Worm (Caenorhabditis elegans) whole organism, L1 larva: ENCODE results near the gene ugt-24.

Experiments used
- C04F5.9 ChIP-seq: sonication (generic microtip); optimal IDR thresholded peaks from 2 replicates; lab custom pipeline; 2016; ENCODE audit warnings: missing genetic modification characterization, missing compliant biosample characterization
- C16A3.4 ChIP-seq: fragments of 150-350 bp; optimal IDR thresholded peaks from 2 replicates; lab custom pipeline; 2014; ENCODE audit warnings: missing biosample characterization, missing genetic modification characterization
- F16B12.6 ChIP-seq: fragments of 150-350 bp; optimal IDR thresholded peaks from 2 replicates; lab custom pipeline; 2014; ENCODE audit warnings: missing biosample characterization, missing genetic modification characterization
- Y116A8C.19 ChIP-seq: sonication (generic microtip); optimal IDR thresholded peaks from 2 replicates; lab custom pipeline; 2016; ENCODE audit warnings: missing compliant biosample characterization, missing genetic modification characterization, borderline replicate concordance
- egl-13 ChIP-seq: sonication (generic microtip); optimal IDR thresholded peaks from 2 replicates; lab custom pipeline; 2016; ENCODE audit warnings: missing genotype, missing genetic modification reagents, missing genetic modification characterization, missing compliant biosample characterization
- egl-27 ChIP-seq, 2 experiments: fragments of 150-350 bp in 1 of 2; sonication (generic microtip); optimal IDR thresholded peaks; 3 replicates each; lab custom pipeline; 2017 to 2018; ENCODE audit warnings: missing biosample characterization in 2 of 2, missing genetic modification characterization in 2 of 2, missing genetic modification reagents in 2 of 2
- elt-2 ChIP-seq: sonication (generic microtip); optimal IDR thresholded peaks from 2 replicates; lab custom pipeline; 2016; ENCODE audit warnings: missing genetic modification characterization, mild to moderate bottlenecking, inconsistent platforms, missing compliant biosample characterization, missing genetic modification reagents
- fkh-10 ChIP-seq: sonication (generic microtip); optimal IDR thresholded peaks from 2 replicates; lab custom pipeline; 2017; ENCODE audit warnings: missing biosample characterization, missing genetic modification reagents, missing genetic modification characterization
- grh-1 ChIP-seq: fragments of 200-800 bp; sonication (Bioruptor generic); IDR thresholded peaks from 2 replicates; pipeline ENCODE4 v1.3.6; 2022; ENCODE audit warnings: missing genetic modification reagents, missing genetic modification characterization, missing compliant biosample characterization
- hlh-17 ChIP-seq: fragments of 200-800 bp; sonication (Bioruptor generic); optimal IDR thresholded peaks from 2 replicates; lab custom pipeline; 2018; ENCODE audit warnings: missing genetic modification characterization, mild to moderate bottlenecking, missing compliant biosample characterization, moderate library complexity, borderline replicate concordance
- hlh-4 ChIP-seq: sonication (generic microtip); optimal IDR thresholded peaks from 2 replicates; lab custom pipeline; 2016; ENCODE audit warnings: mild to moderate bottlenecking, missing genetic modification characterization, missing compliant biosample characterization
- irx-1 ChIP-seq: sonication (generic microtip); optimal IDR thresholded peaks from 2 replicates; lab custom pipeline; 2016; ENCODE audit warnings: missing genetic modification characterization, missing compliant biosample characterization
- jun-1 ChIP-seq: fragments of 150-350 bp; optimal IDR thresholded peaks from 2 replicates; lab custom pipeline; 2014; ENCODE audit warnings: missing biosample characterization, missing genetic modification reagents, missing genetic modification characterization
- lin-14 ChIP-seq: fragments of 200-800 bp; sonication (Bioruptor generic); optimal IDR thresholded peaks from 2 replicates; lab custom pipeline; 2018; ENCODE audit warnings: mild to moderate bottlenecking, missing genetic modification characterization, moderate library complexity, missing compliant biosample characterization
- lin-35 ChIP-seq, 2 experiments: fragments of 150-350 bp; optimal IDR thresholded peaks; 2 replicates each; lab custom pipeline; 2014; ENCODE audit warnings: missing biosample characterization in 2 of 2, missing genetic modification characterization in 2 of 2, missing genetic modification reagents in 2 of 2
- mep-1 ChIP-seq: fragments of 150-350 bp; optimal IDR thresholded peaks from 2 replicates; lab custom pipeline; 2014; ENCODE audit warnings: missing biosample characterization, missing genetic modification characterization
- nhr-12 ChIP-seq: sonication (generic microtip); optimal IDR thresholded peaks from 2 replicates; lab custom pipeline; 2017; ENCODE audit warnings: missing biosample characterization, missing genetic modification characterization
- nhr-237 ChIP-seq: fragments of 150-350 bp; optimal IDR thresholded peaks from 2 replicates; lab custom pipeline; 2014; ENCODE audit warnings: missing biosample characterization, missing genetic modification characterization
- nhr-76 ChIP-seq: sonication (generic microtip); optimal IDR thresholded peaks from 2 replicates; lab custom pipeline; 2017; ENCODE audit warnings: missing biosample characterization, missing genetic modification characterization
- nhr-77 ChIP-seq: fragments of 150-350 bp; optimal IDR thresholded peaks from 2 replicates; lab custom pipeline; 2014; ENCODE audit warnings: missing biosample characterization, missing genetic modification characterization
- nhr-85 ChIP-seq: sonication (generic microtip); peaks from one replicate; lab custom pipeline; 2016; ENCODE audit warnings: missing genetic modification characterization, inconsistent platforms, missing compliant biosample characterization
- pag-3 ChIP-seq: sonication (generic microtip); optimal IDR thresholded peaks from 2 replicates; lab custom pipeline; 2017; ENCODE audit warnings: missing genetic modification characterization, mild to moderate bottlenecking, missing compliant biosample characterization, antibody characterized with exemption, borderline replicate concordance; ENCODE audit not compliant: insufficient read depth
- pqm-1 ChIP-seq: sonication (generic microtip); optimal IDR thresholded peaks from 3 replicates; lab custom pipeline; 2017; ENCODE audit warnings: missing biosample characterization, missing genetic modification characterization
- rnt-1 ChIP-seq: sonication (generic microtip); optimal IDR thresholded peaks from 2 replicates; lab custom pipeline; 2016; ENCODE audit warnings: mild to moderate bottlenecking, missing genetic modification characterization, moderate library complexity, missing compliant biosample characterization
- skn-1 ChIP-seq: fragments of 150-350 bp; optimal IDR thresholded peaks from 2 replicates; lab custom pipeline; 2014; ENCODE audit warnings: missing biosample characterization, missing genetic modification characterization
- snu-23 ChIP-seq: sonication (generic microtip); optimal IDR thresholded peaks from 2 replicates; lab custom pipeline; 2016; ENCODE audit warnings: missing genetic modification characterization, missing compliant biosample characterization
- sox-4 ChIP-seq: sonication (generic microtip); optimal IDR thresholded peaks from 2 replicates; lab custom pipeline; 2016; ENCODE audit warnings: missing genetic modification characterization, missing compliant biosample characterization
- sptf-1 ChIP-seq: fragments of 150-350 bp; optimal IDR thresholded peaks from 2 replicates; lab custom pipeline; 2014; ENCODE audit warnings: missing biosample characterization, missing genetic modification characterization
- unc-62 ChIP-seq: fragments of 150-350 bp; optimal IDR thresholded peaks from 2 replicates; lab custom pipeline; 2014; ENCODE audit warnings: missing biosample characterization, missing genetic modification reagents, missing genetic modification characterization
- unc-86 ChIP-seq: sonication (generic microtip); optimal IDR thresholded peaks from 2 replicates; lab custom pipeline; 2016; ENCODE audit warnings: missing genetic modification characterization, missing compliant biosample characterization
- unc-98 ChIP-seq: fragments of 200-800 bp; sonication (Bioruptor generic); IDR thresholded peaks from 2 replicates; pipeline ENCODE4 v1.3.6; 2022; ENCODE audit warnings: missing genetic modification characterization, missing compliant biosample characterization
- zag-1 ChIP-seq: fragments of 150-350 bp; optimal IDR thresholded peaks from 2 replicates; lab custom pipeline; 2014; ENCODE audit warnings: missing biosample characterization, missing genetic modification characterization
- zip-4 ChIP-seq: fragments of 200-800 bp; sonication (Bioruptor generic); optimal IDR thresholded peaks from 2 replicates; lab custom pipeline; 2018; ENCODE audit warnings: mild to moderate bottlenecking, missing genetic modification characterization, moderate library complexity, missing compliant biosample characterization

Gene ugt-24

DNA sequence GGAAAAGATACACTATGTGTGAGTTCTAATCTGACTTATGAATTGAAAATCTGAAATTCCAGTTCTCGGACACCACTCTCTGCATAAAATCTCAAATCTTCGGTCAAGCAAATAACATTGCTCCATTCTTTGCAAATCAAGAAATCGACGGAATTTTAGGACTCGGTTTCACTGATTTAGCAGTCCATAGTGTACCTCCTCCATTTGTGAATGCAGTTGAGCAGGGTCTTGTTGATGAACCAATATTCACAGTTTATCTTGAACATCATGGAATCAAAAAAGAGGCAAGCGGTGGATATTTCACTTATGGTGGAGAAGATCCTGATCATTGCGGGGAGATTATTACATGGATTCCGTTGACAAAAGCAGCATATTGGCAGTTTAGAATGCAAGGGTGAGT, 23.4 kb downstream of the ugt-24 start:
- TF ChIP-seq unc-62 (GFP tag; lab: Kevin White, UChicago) (no peak), pag-3 (no peak), nhr-85 (tag; lab: Kevin White, UChicago) (no peak), zip-4 (GFP tag; lab: Kevin White, UChicago) (no peak), egl-13 (tag; lab: Kevin White, UChicago) (no peak)

DNA sequence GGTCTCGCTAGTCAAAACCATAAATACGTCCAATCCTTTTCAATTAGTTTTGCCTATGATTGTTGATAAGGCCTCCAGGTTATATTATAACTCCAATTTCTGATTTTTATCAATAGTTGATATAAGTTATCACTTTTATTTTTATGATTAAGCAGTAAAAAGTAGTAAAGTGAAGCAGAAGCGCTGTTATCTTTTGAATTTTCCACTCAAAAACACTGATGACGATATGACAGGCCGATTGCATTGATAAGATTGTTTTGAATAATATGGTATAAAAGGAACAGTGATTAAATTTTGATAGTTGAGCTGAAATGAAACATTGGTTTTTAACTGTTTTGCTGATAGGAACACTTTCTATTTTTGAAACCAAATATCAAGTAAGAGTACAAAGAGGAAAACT, 24.9 kb downstream of the ugt-24 start, which contains the start of gene asp-9:
TSS of gene asp-9 (plus strand) at position 312 of the 400 bp plus-strand sequence.
- TF ChIP-seq skn-1 (tag; lab: Kevin White, UChicago) = no peak
- peak; percentile 40 for TF ChIP-seq elt-2 (tag; lab: Kevin White, UChicago)

DNA sequence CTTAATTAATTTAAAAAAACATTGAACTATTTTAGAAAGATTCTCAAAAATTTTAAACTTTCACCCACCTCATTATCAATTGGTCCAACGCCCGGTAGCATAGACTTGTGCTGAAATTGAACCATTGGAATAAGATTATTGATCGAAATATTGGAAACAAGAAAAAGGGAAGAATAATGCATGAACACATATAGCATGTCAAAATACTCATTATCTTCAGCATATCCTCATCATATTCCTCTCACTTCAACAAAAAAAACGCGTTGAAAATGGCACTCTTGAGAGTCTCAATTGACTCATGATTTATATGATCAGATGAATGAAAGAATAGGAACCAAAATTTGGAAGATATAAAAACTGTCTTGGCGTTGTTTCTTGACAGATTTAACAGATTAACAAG, 26.8 kb downstream of the ugt-24 start, which contains the start of gene unc-77:
TSS of gene unc-77 (minus strand) at position 101 of the 400 bp plus-strand sequence.
- no peak for TF ChIP-seq nhr-76 (tag; lab: Kevin White, UChicago)
- no peak for TF ChIP-seq Y116A8C.19 (tag; lab: Kevin White, UChicago)
- TF ChIP-seq skn-1 (tag; lab: Kevin White, UChicago) = no peak
- no peak for TF ChIP-seq unc-86 (tag; lab: Kevin White, UChicago)
- TF ChIP-seq pqm-1 (tag; lab: Kevin White, UChicago) = no peak
- TF ChIP-seq rnt-1 (tag; lab: Kevin White, UChicago) = no peak

DNA sequence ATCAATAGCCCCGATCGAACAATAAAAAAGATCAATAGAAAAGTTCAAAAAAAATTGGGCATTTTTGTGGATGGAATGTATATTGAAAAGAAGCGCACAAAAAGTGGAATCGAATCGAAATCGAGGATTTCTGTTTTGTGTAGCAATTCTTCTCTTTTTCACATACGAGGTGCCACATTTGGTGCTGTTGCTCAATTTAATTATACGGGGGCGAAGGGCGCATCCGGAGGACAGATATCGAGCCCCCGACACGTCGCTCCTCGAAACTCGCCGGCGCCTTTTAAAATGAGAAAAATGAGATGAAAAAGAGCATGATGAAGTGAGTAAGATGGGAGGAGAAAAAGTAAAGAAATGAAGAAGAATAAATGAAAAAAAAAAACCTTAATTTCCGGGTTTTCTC, 33.1 kb downstream of the ugt-24 start:
- TF ChIP-seq hlh-17 (GFP tag; lab: Kevin White, UChicago) = no peak
- no peak for TF ChIP-seq nhr-12 (tag; lab: Kevin White, UChicago)
- TF ChIP-seq nhr-237 (tag; lab: Kevin White, UChicago) = no peak
- TF ChIP-seq fkh-10 (GFP tag; lab: Kevin White, UChicago) = peak; percentile 25
- peak; percentile 58 for TF ChIP-seq lin-14 (GFP tag; lab: Kevin White, UChicago)
- no peak for TF ChIP-seq snu-23 (GFP tag; lab: Kevin White, UChicago)
- TF ChIP-seq Y116A8C.19 (tag; lab: Kevin White, UChicago) = no peak
- peak; percentile 32 for TF ChIP-seq nhr-85 (tag; lab: Kevin White, UChicago)

DNA sequence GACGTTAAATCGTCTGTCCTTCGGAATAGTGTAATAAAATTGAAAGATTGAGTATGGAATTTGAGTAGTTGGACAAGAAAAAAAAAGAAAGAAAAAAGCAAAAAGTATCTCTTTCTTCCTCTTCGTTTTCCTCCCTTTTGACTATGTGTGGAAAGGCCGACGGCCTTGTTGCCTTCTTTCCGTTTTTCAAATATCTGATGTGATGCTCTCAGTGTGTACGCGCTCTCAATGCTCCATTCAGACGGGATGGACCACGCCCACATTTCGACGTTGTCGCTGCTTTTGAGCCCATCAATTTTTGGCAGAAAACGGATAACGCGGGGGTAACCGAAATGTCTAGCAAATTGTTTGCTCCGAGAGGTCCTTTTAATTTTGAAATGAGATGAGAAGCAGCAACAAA, 37.6 kb downstream of the ugt-24 start:
- no peak for TF ChIP-seq nhr-77
- TF ChIP-seq fkh-10 (GFP tag; lab: Kevin White, UChicago) = peak; percentile 68
- peak; percentile 53 for TF ChIP-seq lin-14 (GFP tag; lab: Kevin White, UChicago)

DNA sequence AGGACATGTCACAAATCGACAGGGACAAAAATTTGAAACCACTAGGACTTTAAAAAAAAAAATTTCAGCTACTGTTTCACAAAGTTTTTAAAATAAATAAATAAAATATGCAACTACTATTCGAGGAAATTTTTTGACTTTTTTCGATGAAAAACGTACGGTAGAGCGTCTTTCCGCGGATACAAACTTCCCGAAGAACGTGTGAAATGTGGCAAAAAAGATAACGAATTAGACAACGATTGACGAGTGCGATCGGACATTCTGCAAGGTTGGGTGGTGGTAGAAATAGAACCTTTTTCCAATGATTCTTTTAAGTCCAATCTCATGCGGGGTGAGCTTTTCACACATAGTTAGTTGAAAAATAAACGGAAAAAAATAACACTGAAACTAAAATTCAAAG, 44.7 kb downstream of the ugt-24 start:
- no peak for TF ChIP-seq irx-1

DNA sequence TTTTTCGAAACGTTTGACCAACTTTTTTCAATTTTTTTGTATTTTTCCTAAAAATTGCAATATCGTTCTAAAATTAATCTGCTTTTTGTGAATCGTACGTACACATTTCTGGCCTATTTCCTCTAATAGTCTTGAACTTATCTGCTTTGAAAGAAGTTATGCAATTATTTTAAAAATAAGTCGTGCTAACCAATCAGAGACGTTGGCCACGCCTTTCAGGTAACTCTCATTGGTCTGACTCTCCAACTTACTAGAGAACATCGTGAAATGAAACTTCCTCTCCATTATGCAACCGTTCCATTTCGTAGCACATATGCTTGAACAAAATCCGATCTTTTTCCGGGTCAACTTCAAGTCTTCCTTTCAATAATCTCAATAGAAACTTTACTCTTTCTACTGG, 50.9 kb downstream of the ugt-24 start:
- TF ChIP-seq nhr-12 (tag; lab: Kevin White, UChicago) (no peak), zag-1 (tag; lab: Kevin White, UChicago) (no peak), mep-1 (tag; lab: Kevin White, UChicago) (no peak), grh-1 (no peak), lin-35 (GFP tag; optimal IDR thresholded peaks at IDR 0.05; lab: Kevin White, UChicago) (no peak), C16A3.4 (no peak), hlh-4 (no peak), egl-27 (tag; optimal IDR thresholded peaks at IDR 0.05; lab: Kevin White, UChicago) (no peak), jun-1 (tag; lab: Kevin White, UChicago) (no peak), zip-4 (GFP tag; lab: Kevin White, UChicago) (no peak), pag-3 (no peak), C04F5.9 (tag; lab: Kevin White, UChicago) (no peak), sox-4 (tag; lab: Kevin White, UChicago) (no peak), nhr-77 (no peak), unc-98 (GFP tag; lab: Robert Waterston, UW) (no peak), skn-1 (tag; lab: Kevin White, UChicago) (no peak), sptf-1 (tag; lab: Kevin White, UChicago) (no peak), F16B12.6 (no peak)
- TF ChIP-seq, all 84 proteins: peak for 0
